Fruit fly (Drosophila melanogaster): ENCODE data around the gene CG14151.

DNA sequence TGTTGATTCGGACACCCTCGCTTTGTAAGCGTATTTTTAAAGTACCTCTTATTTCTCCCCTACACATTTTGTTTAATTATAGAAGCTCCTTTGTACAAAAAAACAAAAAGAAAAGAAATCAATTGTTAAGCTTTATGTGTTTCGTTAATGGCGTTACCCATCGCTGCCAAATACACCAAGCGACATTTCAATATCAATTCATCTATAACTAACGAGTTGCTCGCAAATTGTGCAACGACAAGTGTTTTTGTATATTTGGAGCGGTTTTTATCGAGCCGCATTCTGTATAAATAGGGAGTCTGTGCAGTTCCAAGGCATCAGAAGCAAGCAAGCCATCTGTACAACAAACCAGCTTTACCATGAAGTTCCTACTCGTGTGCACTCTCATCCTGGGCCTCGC, 11.2 kb upstream of the CG14151 start, which contains the start of gene CG18628:
- TF ChIP-seq fru (GFP tag; optimal IDR thresholded peaks at IDR 0.05) = no peak
- no peak for TF ChIP-seq tai (GFP tag; optimal IDR thresholded peaks at IDR 0.05)
- no peak for TF ChIP-seq N (GFP tag; optimal IDR thresholded peaks at IDR 0.05)
- TF ChIP-seq psq (GFP tag; optimal IDR thresholded peaks at IDR 0.05) = no peak
- no peak for TF ChIP-seq jim (GFP tag; optimal IDR thresholded peaks at IDR 0.05)
- no peak for TF ChIP-seq h (GFP tag; optimal IDR thresholded peaks at IDR 0.05)
- TF ChIP-seq lola (GFP tag; optimal IDR thresholded peaks at IDR 0.05) = no peak
- no peak for TF ChIP-seq dl (GFP tag; optimal IDR thresholded peaks at IDR 0.05; ENCODE audit: insufficient read depth in 1 of 2, partially characterized antibody in 2 of 2)
- TF ChIP-seq GATAd (GFP tag; optimal IDR thresholded peaks at IDR 0.05) = no peak
- no peak for TF ChIP-seq Sp1 (GFP tag; optimal IDR thresholded peaks at IDR 0.05)
- TF ChIP-seq usp (GFP tag; optimal IDR thresholded peaks at IDR 0.05) = no peak
- TF ChIP-seq dsf (GFP tag; optimal IDR thresholded peaks at IDR 0.05; ENCODE audit: borderline replicate concordance) = no peak

All from whole organism, wandering third instar larva.